Fruit fly (Drosophila melanogaster) whole organism, adult: ENCODE data around the gene CG1288.

Experiments
- CG11617 ChIP-seq: fragments of 200-800 bp; sonication (Bioruptor generic); optimal IDR thresholded peaks from 2 replicates; lab custom pipeline; 2017; ENCODE audit warnings: mild to moderate bottlenecking, missing biosample characterization, missing genetic modification reagents, missing genetic modification characterization
- CG12768 ChIP-seq: fragments of 200-800 bp; sonication (Bioruptor generic); optimal IDR thresholded peaks from 2 replicates; lab custom pipeline; 2017; ENCODE audit warnings: missing biosample characterization, missing genetic modification characterization, mild to moderate bottlenecking, moderate library complexity, missing genetic modification reagents
- CG14711 ChIP-seq: fragments of 200-800 bp; sonication (Bioruptor generic); optimal IDR thresholded peaks from 2 replicates; lab custom pipeline; 2018; ENCODE audit warnings: missing biosample characterization, mild to moderate bottlenecking, missing genetic modification characterization, moderate library complexity
- CG1620 ChIP-seq: fragments of 200-800 bp; sonication (Bioruptor generic); optimal IDR thresholded peaks from 2 replicates; lab custom pipeline; 2016; ENCODE audit warnings: missing biosample characterization, missing genetic modification characterization
- CG33017 ChIP-seq: fragments of 200-800 bp; sonication (Bioruptor generic); optimal IDR thresholded peaks from 2 replicates; lab custom pipeline; 2018; ENCODE audit warnings: missing biosample characterization, mild to moderate bottlenecking, missing genetic modification characterization, moderate library complexity
- CG5204 ChIP-seq: fragments of 200-800 bp; sonication (Bioruptor generic); optimal IDR thresholded peaks from 2 replicates; lab custom pipeline; 2016; ENCODE audit warnings: missing biosample characterization, missing genetic modification characterization
- CG7045 ChIP-seq: fragments of 200-800 bp; sonication (Bioruptor generic); optimal IDR thresholded peaks from 2 replicates; lab custom pipeline; 2017; ENCODE audit warnings: missing biosample characterization, mild to moderate bottlenecking, missing genetic modification characterization
- CG7101 ChIP-seq: fragments of 200-800 bp; sonication (Bioruptor generic); optimal IDR thresholded peaks from 2 replicates; lab custom pipeline; 2018; ENCODE audit warnings: missing biosample characterization, mild to moderate bottlenecking, missing genetic modification characterization, moderate library complexity
- Clk ChIP-seq: fragments of 200-800 bp; sonication (Bioruptor generic); optimal IDR thresholded peaks from 2 replicates; lab custom pipeline; 2017; ENCODE audit warnings: missing biosample characterization, missing genetic modification characterization
- Crg-1 ChIP-seq: fragments of 200-800 bp; sonication (Bioruptor generic); optimal IDR thresholded peaks from 2 replicates; lab custom pipeline; 2016; ENCODE audit warnings: missing biosample characterization, missing genetic modification characterization
- Hr96 ChIP-seq: fragments of 200-800 bp; sonication (Bioruptor generic); optimal IDR thresholded peaks from 2 replicates; lab custom pipeline; 2016; ENCODE audit warnings: missing biosample characterization, missing genetic modification characterization
- Mnt ChIP-seq: fragments of 200-800 bp; sonication (Bioruptor generic); optimal IDR thresholded peaks from 2 replicates; lab custom pipeline; 2016; ENCODE audit warnings: missing biosample characterization, mild to moderate bottlenecking, missing genetic modification characterization
- bab1 ChIP-seq: fragments of 200-800 bp; sonication (Bioruptor generic); optimal IDR thresholded peaks from 3 replicates; lab custom pipeline; 2019; ENCODE audit warnings: missing biosample characterization, mild to moderate bottlenecking, missing genetic modification characterization, moderate library complexity
- cic ChIP-seq: fragments of 200-800 bp; sonication (Bioruptor generic); optimal IDR thresholded peaks from 2 replicates; lab custom pipeline; 2017; ENCODE audit warnings: missing biosample characterization, mild to moderate bottlenecking, missing genetic modification characterization, moderate library complexity
- cnc ChIP-seq, 2 experiments: fragments of >200 bp; optimal IDR thresholded peaks; 2 replicates each; lab custom pipeline; 2017
- kay ChIP-seq: fragments of 200-800 bp; sonication (Bioruptor generic); peaks from one replicate; lab custom pipeline; 2016; ENCODE audit warnings: missing biosample characterization, missing genetic modification characterization, borderline replicate concordance
- ovo ChIP-seq: fragments of 200-800 bp; sonication (Bioruptor generic); optimal IDR thresholded peaks from 2 replicates; lab custom pipeline; 2016; ENCODE audit warnings: missing biosample characterization, missing genetic modification characterization
- pad ChIP-seq: fragments of 200-800 bp; sonication (Bioruptor generic); optimal IDR thresholded peaks from 3 replicates; lab custom pipeline; 2017; ENCODE audit warnings: missing biosample characterization, missing genetic modification characterization, mild to moderate bottlenecking, moderate library complexity, missing genetic modification reagents
- tj ChIP-seq: fragments of 200-800 bp; sonication (Bioruptor generic); optimal IDR thresholded peaks from 3 replicates; lab custom pipeline; 2017; ENCODE audit warnings: missing biosample characterization, mild to moderate bottlenecking, missing genetic modification characterization, moderate library complexity
- toe ChIP-seq: fragments of 200-800 bp; sonication (Bioruptor generic); optimal IDR thresholded peaks from 2 replicates; lab custom pipeline; 2016; ENCODE audit warnings: missing biosample characterization, missing genetic modification characterization

The CG1288 gene

DNA sequence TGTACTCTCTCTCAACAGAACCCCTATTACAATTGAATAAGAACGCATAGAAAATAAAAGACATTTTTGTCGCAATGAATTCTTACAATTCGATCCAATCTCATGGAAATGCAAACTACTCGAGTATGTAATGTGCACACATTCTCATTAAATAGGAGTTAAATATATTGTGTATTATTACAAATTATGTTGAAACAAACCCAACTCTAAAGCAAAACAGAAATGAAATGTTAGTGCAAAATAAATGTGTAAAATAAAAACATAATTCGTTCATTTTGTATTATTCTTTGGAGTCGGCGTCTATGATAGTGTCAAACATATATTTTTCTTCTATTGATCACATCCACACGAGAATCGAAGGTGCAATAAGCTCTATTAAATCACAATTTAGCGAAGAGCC is 7.6 kb downstream of the CG1288 start, which contains the start of gene CG14609:
Gene CG14609, plus strand, starts transcription at position 301 of the 400 bp plus-strand sequence.
- TF ChIP-seq CG1620 (GFP tag; lab: Kevin White, UChicago): no peak
- TF ChIP-seq Clk: no peak
- TF ChIP-seq kay (GFP tag; lab: Kevin White, UChicago): no peak
- no peak for TF ChIP-seq CG7101 (tag; lab: Kevin White, UChicago)
- no peak for TF ChIP-seq CG5204 (GFP tag; lab: Kevin White, UChicago)
- TF ChIP-seq pad: no peak
- no peak for TF ChIP-seq cnc (optimal IDR thresholded peaks at IDR 0.05; lab: Kevin White, UChicago)
- no peak for TF ChIP-seq Crg-1 (GFP tag; lab: Kevin White, UChicago)
- no peak for TF ChIP-seq CG14711 (tag; lab: Kevin White, UChicago)
- TF ChIP-seq cic (GFP tag; lab: Kevin White, UChicago): no peak
- no peak for TF ChIP-seq toe
- TF ChIP-seq CG33017: no peak
- no peak for TF ChIP-seq Mnt (GFP tag; lab: Kevin White, UChicago)
- TF ChIP-seq ovo (GFP tag; lab: Kevin White, UChicago): no peak
- no peak for TF ChIP-seq CG11617
- TF ChIP-seq bab1 (GFP tag; lab: Kevin White, UChicago): no peak
- TF ChIP-seq Hr96 (GFP tag; lab: Kevin White, UChicago): no peak
- TF ChIP-seq tj (GFP tag; lab: Kevin White, UChicago): no peak

DNA sequence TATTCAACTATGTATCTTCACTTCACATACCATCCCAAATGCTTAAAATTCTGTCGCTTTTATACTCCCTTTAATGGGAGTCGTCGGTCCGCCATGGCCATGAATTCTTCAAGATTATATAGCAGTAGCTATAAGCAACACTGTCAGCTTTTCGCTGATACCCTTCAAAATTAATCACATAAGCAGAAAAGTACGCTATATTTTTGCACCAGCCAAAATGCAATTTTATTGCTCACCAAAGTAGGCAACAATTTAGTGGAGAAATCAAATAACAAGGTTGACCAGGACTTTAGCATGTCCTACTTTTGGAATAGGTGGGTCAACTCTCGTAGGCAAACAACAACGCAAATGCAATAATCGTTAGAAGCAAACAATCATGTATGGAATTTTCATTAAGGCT is 8.4 kb downstream of the CG1288 start:
- peak; percentile 5 for TF ChIP-seq tj (GFP tag; lab: Kevin White, UChicago)
- peak; percentile 52 for TF ChIP-seq kay (GFP tag; lab: Kevin White, UChicago)
- no peak for TF ChIP-seq ovo (GFP tag; lab: Kevin White, UChicago)
- TF ChIP-seq bab1 (GFP tag; lab: Kevin White, UChicago): peak; percentile 31
- no peak for TF ChIP-seq CG1620 (GFP tag; lab: Kevin White, UChicago)
- TF ChIP-seq toe: no peak
- no peak for TF ChIP-seq CG7045 (GFP tag; lab: Kevin White, UChicago)
- no peak for TF ChIP-seq CG7101 (tag; lab: Kevin White, UChicago)

DNA sequence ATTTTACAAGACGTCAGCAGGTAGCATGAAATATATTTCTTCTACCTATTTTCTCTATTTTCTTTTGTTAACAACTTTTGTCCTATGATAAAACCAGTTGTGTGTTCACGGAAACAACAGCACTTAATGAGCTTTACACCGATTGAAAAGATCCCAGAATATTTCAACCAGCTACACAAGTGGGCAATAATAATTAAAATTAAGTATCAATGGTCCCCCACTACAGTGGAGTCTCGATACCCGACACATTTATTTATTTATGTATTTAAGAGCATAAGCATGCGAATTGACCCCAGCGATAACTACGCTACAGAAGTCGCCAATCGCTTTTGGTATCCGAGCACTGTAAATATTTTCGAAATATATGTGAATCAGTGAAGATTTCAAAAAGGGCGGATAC is 19.5 kb downstream of the CG1288 start:
- peak; percentile 67 for TF ChIP-seq kay (GFP tag; lab: Kevin White, UChicago)
- no peak for TF ChIP-seq CG1620 (GFP tag; lab: Kevin White, UChicago)

DNA sequence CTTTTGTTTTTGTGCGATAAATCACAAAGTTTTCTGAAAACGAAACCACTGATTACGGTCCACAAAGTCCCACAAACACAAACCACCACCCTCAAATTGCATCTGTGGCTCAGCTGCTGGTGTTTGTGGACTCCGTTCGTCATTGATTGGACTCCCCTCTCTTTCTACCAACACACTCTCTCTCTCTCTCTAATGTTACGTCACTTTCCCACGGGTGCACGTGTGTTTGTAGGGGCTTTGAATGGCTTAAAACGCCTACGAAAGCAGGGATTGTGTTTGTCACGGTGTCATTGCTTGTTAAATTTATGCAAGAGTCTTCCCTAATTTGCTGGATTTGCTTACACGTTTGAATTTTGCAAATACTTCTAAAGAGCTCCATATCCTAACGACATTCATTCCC is 20.2 kb downstream of the CG1288 start:
- TF ChIP-seq Mnt (GFP tag; lab: Kevin White, UChicago) (no peak), CG33017 (no peak), CG7045 (GFP tag; lab: Kevin White, UChicago) (no peak), tj (GFP tag; lab: Kevin White, UChicago) (peak; percentile 70), cnc (optimal IDR thresholded peaks at IDR 0.05; lab: Kevin White, UChicago) (no peak), toe (no peak)

DNA sequence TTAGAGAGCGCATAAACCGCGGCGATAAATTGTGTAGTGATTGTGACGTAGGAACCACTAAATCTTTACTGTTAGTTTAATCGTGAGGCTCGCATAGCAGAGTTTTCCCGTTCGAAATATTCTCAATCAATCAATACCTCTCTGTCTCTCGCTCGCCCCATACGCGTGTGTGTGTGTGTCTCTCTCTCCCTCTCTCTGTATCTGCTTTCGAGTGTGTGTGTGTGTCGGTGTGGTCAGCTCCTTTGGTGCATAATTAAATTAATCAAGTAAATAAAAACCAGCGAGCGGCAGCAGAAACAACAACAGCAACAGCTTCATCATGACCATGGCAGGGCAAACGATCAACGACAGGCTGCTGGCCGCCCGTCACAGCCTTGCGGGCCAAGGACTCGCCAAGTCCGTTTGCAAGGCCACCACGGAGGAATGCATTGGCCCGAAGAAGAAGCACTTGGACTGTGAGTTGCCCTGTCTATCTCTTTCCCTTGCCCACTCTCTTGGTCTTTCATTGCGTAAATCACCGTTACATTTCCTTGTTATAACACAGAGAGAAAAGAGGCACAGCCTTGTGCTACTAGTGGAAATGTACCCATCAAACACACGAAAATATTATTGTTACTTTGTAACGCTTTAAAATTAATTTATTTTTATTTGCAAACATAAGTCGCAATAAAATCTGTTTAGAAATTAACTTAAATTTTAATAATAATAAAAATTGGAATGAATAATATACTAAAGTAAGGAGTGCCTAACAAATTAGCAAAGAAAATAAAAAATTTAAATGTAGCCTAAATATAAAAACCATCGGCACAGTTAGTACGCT is 20.9 kb downstream of the CG1288 start:
- TF ChIP-seq bab1 (GFP tag; lab: Kevin White, UChicago): peak; percentile 3
- TF ChIP-seq Hr96 (GFP tag; lab: Kevin White, UChicago): no peak
- no peak for TF ChIP-seq Clk
- no peak for TF ChIP-seq CG14711 (tag; lab: Kevin White, UChicago)
- no peak for TF ChIP-seq pad
- no peak for TF ChIP-seq CG12768 (GFP tag; lab: Kevin White, UChicago)
- no peak for TF ChIP-seq cic (GFP tag; lab: Kevin White, UChicago)
- peak; percentile 19 for TF ChIP-seq ovo (GFP tag; lab: Kevin White, UChicago)
- no peak for TF ChIP-seq CG7101 (tag; lab: Kevin White, UChicago)
- TF ChIP-seq Crg-1 (GFP tag; lab: Kevin White, UChicago): no peak
- no peak for TF ChIP-seq CG1620 (GFP tag; lab: Kevin White, UChicago)
- no peak for TF ChIP-seq CG33017
- TF ChIP-seq CG7045 (GFP tag; lab: Kevin White, UChicago): no peak

DNA sequence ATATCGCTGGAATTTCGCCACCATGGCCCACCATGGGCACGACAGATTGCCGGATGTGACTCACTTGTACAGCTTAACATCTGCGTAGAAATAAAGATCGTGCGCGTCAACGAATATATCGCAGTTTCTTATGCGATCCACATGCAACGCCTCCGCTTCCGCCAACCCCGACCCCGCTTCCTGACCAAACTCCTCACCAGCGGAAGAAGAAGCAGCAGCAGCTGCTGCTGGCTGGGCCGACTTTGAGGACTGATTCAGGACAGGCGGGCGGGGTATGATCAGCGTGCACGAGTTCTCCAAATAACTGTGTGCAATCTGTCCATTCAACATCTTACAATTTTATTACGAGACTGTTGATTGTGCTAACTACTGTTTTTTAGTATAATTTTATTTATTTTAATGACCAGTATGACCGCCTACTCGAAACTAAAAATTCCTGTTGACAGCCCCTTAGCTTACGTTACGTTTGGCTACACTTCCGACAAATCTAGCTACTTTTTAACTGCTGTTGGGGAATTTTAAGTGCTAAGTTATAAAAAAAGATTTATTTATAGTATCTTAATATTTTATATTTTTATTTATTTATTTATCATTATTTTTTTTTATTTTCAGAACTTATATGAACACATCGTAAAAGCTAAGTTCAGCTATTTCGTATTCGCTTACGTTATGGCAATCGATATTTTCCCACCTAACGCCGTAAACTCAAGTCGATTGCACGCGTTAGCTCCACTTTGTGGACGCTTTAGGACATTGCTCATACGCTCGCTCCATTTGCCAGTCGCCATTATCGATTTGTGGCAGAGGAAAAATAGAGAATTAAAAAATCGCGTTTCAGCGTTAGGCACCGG is 21.8 kb downstream of the CG1288 start, which contains the start of the genes CG10055 and lap:
Gene CG10055, minus strand, starts transcription at position 432 of the 851 bp plus-strand sequence.
Gene lap, plus strand, starts transcription at position 753 of the 851 bp plus-strand sequence.
- TF ChIP-seq kay (GFP tag; lab: Kevin White, UChicago): no peak
- peak; percentile 11 for TF ChIP-seq Mnt (GFP tag; lab: Kevin White, UChicago)
